Fruit fly (Drosophila melanogaster): ENCODE measurements around the gene CG15715.

Gene CG15715

dm6 chr3L:15825493-15826209, 11.6 kb downstream of the CG15715 start (continued):
- TF ChIP-seq Fer1 (GFP tag; optimal IDR thresholded peaks at IDR 0.05) (peak; percentile 65), CG7928 (GFP tag; optimal IDR thresholded peaks at IDR 0.05) (no peak), ind (GFP tag; optimal IDR thresholded peaks at IDR 0.05) (no peak), CG12942 (GFP tag; optimal IDR thresholded peaks at IDR 0.05) (no peak), tin (GFP tag; optimal IDR thresholded peaks at IDR 0.05) (no peak), PHDP (tag; optimal IDR thresholded peaks at IDR 0.05) (peak; percentile 39), psq (GFP tag; optimal IDR thresholded peaks at IDR 0.05) (no peak), CG11723 (GFP tag; optimal IDR thresholded peaks at IDR 0.05) (no peak), Med (GFP tag) (peak; percentile 69), abd-A (tag; optimal IDR thresholded peaks at IDR 0.05) (peak; percentile 8), Rfx (GFP tag; IDR thresholded peaks at IDR 0.05) (peak; percentile 37; the same call in 1 of the 2 replicates), Chrac-16 (GFP tag; optimal IDR thresholded peaks at IDR 0.05) (no peak), Hr51 (GFP tag; optimal IDR thresholded peaks at IDR 0.05) (peak in 1 of 2 experiments; percentile 26), CG4360 (GFP tag; IDR thresholded peaks at IDR 0.05) (peak; percentile 78), eve (GFP tag; optimal IDR thresholded peaks at IDR 0.05) (peak in 1 of 2 experiments; percentile 93), sens (GFP tag) (peak; percentile 52), Blimp-1 (GFP tag; optimal IDR thresholded peaks at IDR 0.05) (peak; percentile 14), ttk (GFP tag; IDR thresholded peaks at IDR 0.05) (no peak), nau (GFP tag; optimal IDR thresholded peaks at IDR 0.05) (peak; percentile 14), CG10654 (GFP tag; optimal IDR thresholded peaks at IDR 0.05) (no peak), CG7963 (GFP tag; IDR thresholded peaks at IDR 0.05; ENCODE audit: partially characterized antibody) (no peak), lbe (GFP tag; optimal IDR thresholded peaks at IDR 0.05) (peak; percentile 73), CG43689 (GFP tag; IDR thresholded peaks at IDR 0.05) (no peak), CG5953 (GFP tag; IDR thresholded peaks at IDR 0.05) (no peak), dmrt99B (tag; optimal IDR thresholded peaks at IDR 0.05) (peak; percentile 19), tap (tag; optimal IDR thresholded peaks at IDR 0.05) (peak; percentile 8), sob (GFP tag; IDR thresholded peaks at IDR 0.05) (peak; percentile 56; the same call in 1 of the 2 replicates), ems (GFP tag; optimal IDR thresholded peaks at IDR 0.05) (no peak), pita (GFP tag; optimal IDR thresholded peaks at IDR 0.05) (no peak), row (GFP tag; IDR thresholded peaks at IDR 0.05) (peak; percentile 44; the same call in 2 of the 3 replicates), CG6654 (GFP tag; optimal IDR thresholded peaks at IDR 0.05) (no peak), ranshi (GFP tag; IDR thresholded peaks at IDR 0.05) (no peak), B-H1 (GFP tag; IDR thresholded peaks at IDR 0.05) (peak; percentile 18; the same call in 1 of the 3 replicates), CG34224 (GFP tag; IDR thresholded peaks at IDR 0.05; ENCODE audit: partially characterized antibody) (no peak), CG9797 (GFP tag; optimal IDR thresholded peaks at IDR 0.05) (no peak), gt (GFP tag; IDR thresholded peaks at IDR 0.05) (no peak), lab (GFP tag; optimal IDR thresholded peaks at IDR 0.05) (peak; percentile 62), CG32767 (GFP tag; IDR thresholded peaks at IDR 0.05) (0 out of 2 replicates have a peak, but pooled peaks have one; percentile 48), pfk (GFP tag; optimal IDR thresholded peaks at IDR 0.05) (no peak), Hr39 (optimal IDR thresholded peaks at IDR 0.05) (no peak), fd102C (GFP tag; optimal IDR thresholded peaks at IDR 0.05) (no peak), Awh (GFP tag; IDR thresholded peaks at IDR 0.05) (no peak; the same call in 1 of the 2 replicates), chm (GFP tag; IDR thresholded peaks at IDR 0.05) (peak; percentile 36; the same call in 1 of the 2 replicates), Atf3 (GFP tag; optimal IDR thresholded peaks at IDR 0.05) (no peak), sqz (GFP tag; optimal IDR thresholded peaks at IDR 0.05) (peak; percentile 39), CG18599 (GFP tag; optimal IDR thresholded peaks at IDR 0.05) (peak; percentile 68), dysf (GFP tag; IDR thresholded peaks at IDR 0.05) (no peak; the same call in 2 of the 3 replicates), CG17385 (GFP tag; optimal IDR thresholded peaks at IDR 0.05) (no peak), Asciz (GFP tag; optimal IDR thresholded peaks at IDR 0.05) (peak; percentile 32), HmgZ (tag; optimal IDR thresholded peaks at IDR 0.05) (peak; percentile 57)

Measured in whole organism, embryonic.